Fruit fly (Drosophila melanogaster): Measurements from ENCODE around the gene CG8360.

Gene CG8360

DNA sequence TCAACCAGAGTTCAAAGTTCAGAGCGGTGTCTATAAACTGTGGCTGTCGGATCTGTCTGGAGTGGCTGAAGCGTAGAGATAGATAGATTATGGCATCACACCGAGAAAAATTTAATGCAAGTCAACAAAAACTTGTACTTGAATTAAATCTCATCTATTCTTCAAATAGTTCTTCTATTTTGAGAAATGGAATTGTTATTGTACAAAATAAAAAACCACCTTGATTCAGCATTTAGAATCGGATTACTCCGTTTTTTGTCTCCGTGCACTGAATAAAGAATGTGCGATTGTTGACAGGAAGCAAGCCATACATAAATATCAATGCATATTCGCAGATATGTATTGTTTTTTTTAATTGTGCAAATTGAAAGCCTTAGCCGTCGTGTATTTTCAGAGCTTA, 16.9 kb downstream of the CG8360 start (continued):
- TF ChIP-seq pfk (GFP tag; optimal IDR thresholded peaks at IDR 0.05) = no peak
- no peak for TF ChIP-seq D19B (GFP tag; optimal IDR thresholded peaks at IDR 0.05)
- TF ChIP-seq CG4404 (GFP tag; IDR thresholded peaks at IDR 0.05) = 0 out of 2 replicates have a peak, but pooled peaks have one; percentile 25
- no peak for TF ChIP-seq PHDP (tag; optimal IDR thresholded peaks at IDR 0.05)
- no peak for TF ChIP-seq CG7745 (tag; optimal IDR thresholded peaks at IDR 0.05)
- TF ChIP-seq Drgx (GFP tag; IDR thresholded peaks at IDR 0.05) = peak; percentile 77
- no peak for TF ChIP-seq inv (GFP tag; IDR thresholded peaks at IDR 0.05; ENCODE audit: partially characterized antibody)
- TF ChIP-seq CG8478 (optimal IDR thresholded peaks at IDR 0.05) = no peak
- no peak for TF ChIP-seq usp (GFP tag; optimal IDR thresholded peaks at IDR 0.05)
- TF ChIP-seq CG8924 (tag; optimal IDR thresholded peaks at IDR 0.05) = no peak
- TF ChIP-seq Lim3 (GFP tag; IDR thresholded peaks at IDR 0.05) = no peak
- no peak for TF ChIP-seq CG2875 (GFP tag; optimal IDR thresholded peaks at IDR 0.05)
- peak; percentile 40 for TF ChIP-seq CG7839 (tag; optimal IDR thresholded peaks at IDR 0.05)
- no peak for TF ChIP-seq yki (optimal IDR thresholded peaks at IDR 0.05)
- no peak for TF ChIP-seq CG43689 (GFP tag; IDR thresholded peaks at IDR 0.05)
- no peak for TF ChIP-seq Hsf (GFP tag; optimal IDR thresholded peaks at IDR 0.05)
- TF ChIP-seq CG11696 (GFP tag; IDR thresholded peaks at IDR 0.05) = no peak
- TF ChIP-seq CG2678 (tag; optimal IDR thresholded peaks at IDR 0.05) = no peak
- TF ChIP-seq CG8388 (GFP tag; optimal IDR thresholded peaks at IDR 0.05) = peak; percentile 7
- peak; percentile 86 for TF ChIP-seq Med (GFP tag)
- TF ChIP-seq CG16779 (GFP tag; IDR thresholded peaks at IDR 0.05) = no peak
- no peak for TF ChIP-seq caup (GFP tag; optimal IDR thresholded peaks at IDR 0.05; ENCODE audit: severe bottlenecking)
- no peak for TF ChIP-seq NC2α (GFP tag; optimal IDR thresholded peaks at IDR 0.05)
- TF ChIP-seq CG33557 (GFP tag; optimal IDR thresholded peaks at IDR 0.05) = no peak
- no peak for TF ChIP-seq jing (GFP tag; optimal IDR thresholded peaks at IDR 0.05)
- TF ChIP-seq ssp (GFP tag; IDR thresholded peaks at IDR 0.05) = no peak
- 0 out of 2 replicates have a peak, but pooled peaks have one; percentile 23 for TF ChIP-seq ttk (GFP tag; IDR thresholded peaks at IDR 0.05)
- no peak for TF ChIP-seq ci (GFP tag; IDR thresholded peaks at IDR 0.05)
- TF ChIP-seq tap (tag; optimal IDR thresholded peaks at IDR 0.05) = no peak
- no peak for TF ChIP-seq B-H2 (GFP tag; optimal IDR thresholded peaks at IDR 0.05)
- TF ChIP-seq mld (GFP tag; IDR thresholded peaks at IDR 0.05; ENCODE audit: partially characterized antibody) = no peak
- TF ChIP-seq trh (GFP tag; optimal IDR thresholded peaks at IDR 0.05) = no peak
- no peak for TF ChIP-seq maf-S (GFP tag; optimal IDR thresholded peaks at IDR 0.05)
- TF ChIP-seq pho (GFP tag; optimal IDR thresholded peaks at IDR 0.05) = no peak
- TF ChIP-seq gfzf (GFP tag; optimal IDR thresholded peaks at IDR 0.05) = no peak
- no peak for TF ChIP-seq CHES-1-like (GFP tag; optimal IDR thresholded peaks at IDR 0.05)
- no peak for TF ChIP-seq CG13296 (GFP tag; optimal IDR thresholded peaks at IDR 0.05)
- no peak for TF ChIP-seq CG13624 (GFP tag; optimal IDR thresholded peaks at IDR 0.05)
- no peak for TF ChIP-seq fd102C (GFP tag; optimal IDR thresholded peaks at IDR 0.05)
- no peak for TF ChIP-seq CG10274 (GFP tag; optimal IDR thresholded peaks at IDR 0.05)
- TF ChIP-seq Lhr (GFP tag; optimal IDR thresholded peaks at IDR 0.05) = no peak
- TF ChIP-seq sob (GFP tag; IDR thresholded peaks at IDR 0.05) = peak; percentile 28; the same call in 1 of the 2 replicates
- TF ChIP-seq Atf6 (GFP tag; IDR thresholded peaks at IDR 0.05) = peak; percentile 60; the same call in 1 of the 2 replicates
- no peak for TF ChIP-seq CkIIα-i1 (GFP tag; IDR thresholded peaks at IDR 0.05)
- no peak for TF ChIP-seq CG5180 (GFP tag; optimal IDR thresholded peaks at IDR 0.05)
- TF ChIP-seq Xrp1 (GFP tag; IDR thresholded peaks at IDR 0.05) = peak; percentile 71; the same call in 1 of the 2 replicates
- no peak for TF ChIP-seq eve (GFP tag; optimal IDR thresholded peaks at IDR 0.05)
- no peak for TF ChIP-seq GATAe (GFP tag; conservative IDR thresholded peaks at IDR 0.05)
- no peak for TF ChIP-seq bowl (GFP tag; IDR thresholded peaks at IDR 0.05)
- no peak for TF ChIP-seq CG12104 (GFP tag; optimal IDR thresholded peaks at IDR 0.05)
- no peak for TF ChIP-seq gro (GFP tag; optimal IDR thresholded peaks at IDR 0.05)
- no peak for TF ChIP-seq lab (GFP tag; optimal IDR thresholded peaks at IDR 0.05)
